Worm (Caenorhabditis elegans) whole organism, mixed stage, embryonic: Measurements from ENCODE around the gene wrt-10.

Experiments
- blmp-1 ChIP-seq: fragments of 150-350 bp; optimal IDR thresholded peaks from 2 replicates; lab custom pipeline; 2014; ENCODE audit warnings: missing biosample characterization, missing genetic modification characterization
- nhr-76 ChIP-seq: sonication (generic microtip); optimal IDR thresholded peaks from 2 replicates; lab custom pipeline; 2017; ENCODE audit warnings: missing biosample characterization, missing genetic modification characterization

ce11 chrII:7548044-7548443 is 13.7 kb upstream of the wrt-10 start, which contains the start of gene fbxa-224:
- TF ChIP-seq blmp-1 (tag; lab: Kevin White, UChicago) (no peak), nhr-76 (tag; lab: Kevin White, UChicago) (no peak)
